ENCODE assay signal across 4 worm cellular contexts in genomic region chrV:11083691-11084090, ce11.
TF ChIP-seq lines count a peak whose summit lies in the region.

No protein-coding gene starts in this region.

TF ChIP-seq in whole organism, L2 larva, 48 proteins besides CTCF, POLR2A, EP300 and RAD21 (continued from another document):
- TF ChIP-seq nhr-21 (tag; optimal IDR thresholded peaks at IDR 0.05; lab: Kevin White, UChicago) (no peak), F13H6.1 (tag; optimal IDR thresholded peaks at IDR 0.05; lab: Kevin White, UChicago) (peak; percentile 84), C34F6.9 (tag; optimal IDR thresholded peaks at IDR 0.05; lab: Kevin White, UChicago) (peak; percentile 68), aly-2 (tag; optimal IDR thresholded peaks at IDR 0.05; lab: Kevin White, UChicago) (no peak), sem-4 (tag; optimal IDR thresholded peaks at IDR 0.05; lab: Kevin White, UChicago) (no peak), lin-11 (tag; optimal IDR thresholded peaks at IDR 0.05; lab: Kevin White, UChicago) (no peak), nhr-237 (tag; optimal IDR thresholded peaks at IDR 0.05; lab: Kevin White, UChicago) (no peak), sma-9 (GFP tag; optimal IDR thresholded peaks at IDR 0.05; lab: Kevin White, UChicago) (peak; percentile 61), sma-9 (tag; optimal IDR thresholded peaks at IDR 0.05; lab: Kevin White, UChicago) (no peak), ztf-1 (GFP tag; conservative IDR thresholded peaks at IDR 0.05; lab: Robert Waterston, UW) (no peak), zag-1 (tag; optimal IDR thresholded peaks at IDR 0.05; lab: Kevin White, UChicago) (no peak)

TF ChIP-seq in whole organism, L4 larva, 104 proteins besides CTCF, POLR2A, EP300 and RAD21 (continued from another document):
- TF ChIP-seq F26F4.8 (GFP tag; conservative IDR thresholded peaks at IDR 0.05; lab: Robert Waterston, UW) (no peak), lsy-2 (tag; optimal IDR thresholded peaks at IDR 0.05; lab: Kevin White, UChicago) (no peak), skn-1 (tag; optimal IDR thresholded peaks at IDR 0.05; lab: Kevin White, UChicago) (no peak), nhr-41 (GFP tag; IDR thresholded peaks at IDR 0.05; lab: Robert Waterston, UW) (no peak), F10B5.3 (tag; optimal IDR thresholded peaks at IDR 0.05; lab: Kevin White, UChicago) (no peak), hmg-1.1 (GFP tag; IDR thresholded peaks at IDR 0.05; lab: Robert Waterston, UW) (no peak), pqm-1 (tag; optimal IDR thresholded peaks at IDR 0.05; lab: Kevin White, UChicago) (no peak), snpc-1.2 (GFP tag; IDR thresholded peaks at IDR 0.05; lab: Robert Waterston, UW) (no peak), nhr-11 (tag; optimal IDR thresholded peaks at IDR 0.05; lab: Kevin White, UChicago) (peak; percentile 66), hlh-30 (tag; optimal IDR thresholded peaks at IDR 0.05; lab: Kevin White, UChicago; ENCODE audit: insufficient read depth) (peak; percentile 33), snpc-4 (tag; optimal IDR thresholded peaks at IDR 0.05; lab: Kevin White, UChicago) (no peak), mdl-1 (tag; optimal IDR thresholded peaks at IDR 0.05; lab: Kevin White, UChicago) (peak in 1 of 2 experiments; percentile 20), unc-62 (GFP tag; optimal IDR thresholded peaks at IDR 0.05 in 1 of 2; lab: Kevin White, UChicago) (peak in 1 of 2 experiments; percentile 45), unc-62 (tag; optimal IDR thresholded peaks at IDR 0.05; lab: Kevin White, UChicago) (no peak), mes-2 (tag; optimal IDR thresholded peaks at IDR 0.05; lab: Kevin White, UChicago; ENCODE audit: poor library complexity, severe bottlenecking) (peak; percentile 24), ces-1 (GFP tag; optimal IDR thresholded peaks at IDR 0.05; lab: Kevin White, UChicago) (no peak), F49E8.2 (tag; optimal IDR thresholded peaks at IDR 0.05; lab: Kevin White, UChicago; ENCODE audit: borderline replicate concordance) (no peak), egl-27 (tag; optimal IDR thresholded peaks at IDR 0.05; lab: Kevin White, UChicago) (no peak), dmd-6 (GFP tag; IDR thresholded peaks at IDR 0.05; lab: Robert Waterston, UW) (no peak), daf-12 (tag; optimal IDR thresholded peaks at IDR 0.05; lab: Kevin White, UChicago) (no peak), nhr-42 (GFP tag; IDR thresholded peaks at IDR 0.05; lab: Robert Waterston, UW) (no peak)

TF ChIP-seq in whole organism, late embryonic, 69 proteins besides CTCF, POLR2A, EP300 and RAD21 (continued from another document):
- TF ChIP-seq C38D4.7 (GFP tag; optimal IDR thresholded peaks at IDR 0.05; lab: Kevin White, UChicago) (no peak), elt-4 (tag; optimal IDR thresholded peaks at IDR 0.05; lab: Kevin White, UChicago) (no peak), unc-55 (GFP tag; optimal IDR thresholded peaks at IDR 0.05; lab: Kevin White, UChicago) (peak; percentile 79), unc-42 (tag; optimal IDR thresholded peaks at IDR 0.05; lab: Kevin White, UChicago) (no peak), sdc-2 (tag; optimal IDR thresholded peaks at IDR 0.05; lab: Kevin White, UChicago) (no peak), pros-1 (tag; optimal IDR thresholded peaks at IDR 0.05; lab: Kevin White, UChicago) (no peak), unc-86 (tag; optimal IDR thresholded peaks at IDR 0.05; lab: Kevin White, UChicago) (no peak), mec-3 (tag; optimal IDR thresholded peaks at IDR 0.05; lab: Kevin White, UChicago; ENCODE audit: borderline replicate concordance) (no peak), fkh-10 (GFP tag; optimal IDR thresholded peaks at IDR 0.05; lab: Kevin White, UChicago) (no peak), hlh-13 (GFP tag; optimal IDR thresholded peaks at IDR 0.05; lab: Kevin White, UChicago) (no peak), pag-3 (tag; optimal IDR thresholded peaks at IDR 0.05; lab: Kevin White, UChicago; ENCODE audit: borderline replicate concordance) (no peak), nhr-232 (tag; optimal IDR thresholded peaks at IDR 0.05; lab: Kevin White, UChicago) (no peak), hlh-8 (tag; optimal IDR thresholded peaks at IDR 0.05; lab: Kevin White, UChicago) (no peak), ceh-30 (tag; optimal IDR thresholded peaks at IDR 0.05; lab: Kevin White, UChicago) (no peak), pha-4 (tag; optimal IDR thresholded peaks at IDR 0.05; lab: Kevin White, UChicago) (no peak), ama-1 (optimal IDR thresholded peaks at IDR 0.05; lab: Kevin White, UChicago) (no peak), tbx-2 (tag; optimal IDR thresholded peaks at IDR 0.05; lab: Kevin White, UChicago) (peak; percentile 65), ets-4 (tag; optimal IDR thresholded peaks at IDR 0.05; lab: Kevin White, UChicago) (peak; percentile 1), ceh-6 (GFP tag; optimal IDR thresholded peaks at IDR 0.05; lab: Kevin White, UChicago) (no peak), hlh-30 (tag; optimal IDR thresholded peaks at IDR 0.05; lab: Kevin White, UChicago; ENCODE audit: insufficient read depth) (no peak), zip-5 (tag; optimal IDR thresholded peaks at IDR 0.05; lab: Kevin White, UChicago) (no peak), ztf-16 (tag; optimal IDR thresholded peaks at IDR 0.05; lab: Kevin White, UChicago) (no peak), ceh-22 (tag; optimal IDR thresholded peaks at IDR 0.05; lab: Kevin White, UChicago) (peak; percentile 62), fax-1 (tag; optimal IDR thresholded peaks at IDR 0.05; lab: Kevin White, UChicago) (no peak), ceh-24 (tag; optimal IDR thresholded peaks at IDR 0.05; lab: Kevin White, UChicago) (no peak), ttx-3 (tag; optimal IDR thresholded peaks at IDR 0.05; lab: Kevin White, UChicago) (no peak), T23F11.4 (GFP tag; optimal IDR thresholded peaks at IDR 0.05; lab: Kevin White, UChicago) (no peak), dve-1 (tag; optimal IDR thresholded peaks at IDR 0.05; lab: Kevin White, UChicago) (no peak), che-1 (tag; optimal IDR thresholded peaks at IDR 0.05; lab: Kevin White, UChicago) (no peak), eyg-1 (tag; optimal IDR thresholded peaks at IDR 0.05; lab: Kevin White, UChicago) (no peak), dmd-4 (tag; optimal IDR thresholded peaks at IDR 0.05; lab: Kevin White, UChicago; ENCODE audit: borderline replicate concordance) (peak; percentile 48), npax-4 (tag; optimal IDR thresholded peaks at IDR 0.05; lab: Kevin White, UChicago) (no peak), unc-3 (GFP tag; conservative IDR thresholded peaks at IDR 0.05; lab: Robert Waterston, UW) (no peak), unc-3 (tag; optimal IDR thresholded peaks at IDR 0.05; lab: Kevin White, UChicago) (no peak), odd-2 (tag; optimal IDR thresholded peaks at IDR 0.05; lab: Kevin White, UChicago) (no peak), ceh-2 (tag; optimal IDR thresholded peaks at IDR 0.05; lab: Kevin White, UChicago) (peak; percentile 27), K02D7.2 (tag; optimal IDR thresholded peaks at IDR 0.05; lab: Kevin White, UChicago) (no peak), ceh-9 (tag; optimal IDR thresholded peaks at IDR 0.05; lab: Kevin White, UChicago) (no peak), ceh-18 (tag; optimal IDR thresholded peaks at IDR 0.05; lab: Kevin White, UChicago) (peak; percentile 88), nhr-11 (tag; optimal IDR thresholded peaks at IDR 0.05; lab: Kevin White, UChicago) (no peak), sox-2 (GFP tag; IDR thresholded peaks at IDR 0.05; lab: Robert Waterston, UW) (no peak), ceh-14 (tag; optimal IDR thresholded peaks at IDR 0.05; lab: Kevin White, UChicago) (no peak), pax-1 (tag; optimal IDR thresholded peaks at IDR 0.05; lab: Kevin White, UChicago) (peak; percentile 96)
TF ChIP-seq in whole organism, late embryonic: peak in this region for 15.

TF ChIP-seq in whole organism, mixed stage, embryonic, 35 proteins besides CTCF, POLR2A, EP300 and RAD21 (continued from another document):
- TF ChIP-seq elt-3 (tag; optimal IDR thresholded peaks at IDR 0.05; lab: Kevin White, UChicago), result no peak
- TF ChIP-seq elt-1 (tag; optimal IDR thresholded peaks at IDR 0.05; lab: Kevin White, UChicago; ENCODE audit: borderline replicate concordance, insufficient read depth), result peak; percentile 24
- no peak for TF ChIP-seq snpc-4 (tag; optimal IDR thresholded peaks at IDR 0.05; lab: Kevin White, UChicago)
